1 fruit fly cellular context compared by ENCODE assay signal in genomic region chr3L:8701697-8702349, dm6.
TF ChIP-seq lines count a peak whose summit lies in the region.

No protein-coding gene starts in this region.

TF ChIP-seq in whole organism, embryonic, 481 proteins besides CTCF, POLR2A, EP300 and RAD21 (continued from another document):
- TF ChIP-seq B-H2 (GFP tag; optimal IDR thresholded peaks at IDR 0.05; lab: Kevin White, UChicago) (no peak), gcm (GFP tag; optimal IDR thresholded peaks at IDR 0.05; lab: Kevin White, UChicago) (no peak), Ada2b (GFP tag; IDR thresholded peaks at IDR 0.05; lab: Robert Waterston, UW) (0 out of 2 replicates have a peak, but pooled peaks have one; percentile 14), CG12659 (GFP tag; optimal IDR thresholded peaks at IDR 0.05; lab: Kevin White, UChicago) (no peak), CG1529 (GFP tag; optimal IDR thresholded peaks at IDR 0.05; lab: Kevin White, UChicago) (no peak), CG4707 (GFP tag; optimal IDR thresholded peaks at IDR 0.05; lab: Kevin White, UChicago) (no peak), Atf6 (GFP tag; IDR thresholded peaks at IDR 0.05; lab: Robert Waterston, UW) (peak; percentile 48; the same call in 1 of the 2 replicates), CG2129 (GFP tag; IDR thresholded peaks at IDR 0.05; lab: Robert Waterston, UW; ENCODE audit: partially characterized antibody) (no peak), org-1 (GFP tag; optimal IDR thresholded peaks at IDR 0.05; lab: Kevin White, UChicago) (no peak), YL-1 (GFP tag; optimal IDR thresholded peaks at IDR 0.05; lab: Kevin White, UChicago) (no peak), bsh (GFP tag; optimal IDR thresholded peaks at IDR 0.05; lab: Kevin White, UChicago) (peak in 1 of 2 experiments; percentile 13), zfh1 (GFP tag; IDR thresholded peaks at IDR 0.05; lab: Robert Waterston, UW) (0 out of 3 replicates have a peak, but pooled peaks have one; percentile 35), CG6175 (GFP tag; IDR thresholded peaks at IDR 0.05; lab: Robert Waterston, UW) (no peak), nom (GFP tag; optimal IDR thresholded peaks at IDR 0.05; lab: Kevin White, UChicago) (peak; percentile 58), mld (GFP tag; IDR thresholded peaks at IDR 0.05; lab: Robert Waterston, UW; ENCODE audit: partially characterized antibody) (no peak), pfk (GFP tag; optimal IDR thresholded peaks at IDR 0.05; lab: Kevin White, UChicago) (no peak)
